Fruit fly (Drosophila melanogaster) whole organism, embryonic: Measurements from ENCODE around the gene CG14220.

ENCODE experiments used
- Atf6 ChIP-seq: fragments of 200-800 bp; sonication (Bioruptor generic); IDR thresholded peaks from 2 replicates; pipeline ENCODE4 v1.3.6; 2022; ENCODE audit warnings: missing biosample characterization, missing genetic modification characterization
- Bdp1 ChIP-seq: fragments of 200-800 bp; sonication (Bioruptor generic); optimal IDR thresholded peaks from 3 replicates; lab custom pipeline; 2016; ENCODE audit warnings: missing biosample characterization, missing genetic modification characterization
- CG10321 ChIP-seq: fragments of 200-800 bp; sonication (Bioruptor generic); IDR thresholded peaks from 2 replicates; pipeline ENCODE4 v1.3.6; 2022; ENCODE audit warnings: missing biosample characterization, missing genetic modification characterization
- CG11456 ChIP-seq: fragments of 200-800 bp; sonication (Bioruptor generic); IDR thresholded peaks from 3 replicates; pipeline ENCODE4 v1.3.6; 2022; ENCODE audit warnings: missing biosample characterization, missing genetic modification characterization
- CG12071 ChIP-seq: fragments of 200-800 bp; sonication (Bioruptor generic); optimal IDR thresholded peaks from 3 replicates; lab custom pipeline; 2018; ENCODE audit warnings: missing biosample characterization, mild to moderate bottlenecking, missing genetic modification characterization
- CG12769 ChIP-seq: fragments of 200-800 bp; sonication (Bioruptor generic); optimal IDR thresholded peaks from 2 replicates; lab custom pipeline; 2019; ENCODE audit warnings: missing biosample characterization, mild to moderate bottlenecking, missing genetic modification characterization, moderate library complexity
- CG13624 ChIP-seq: fragments of 200-800 bp; sonication (Bioruptor generic); optimal IDR thresholded peaks from 2 replicates; lab custom pipeline; 2016; ENCODE audit warnings: missing biosample characterization, missing genetic modification characterization
- CG16863 ChIP-seq: fragments of 200-800 bp; sonication (Bioruptor generic); optimal IDR thresholded peaks from 3 replicates; lab custom pipeline; 2016; ENCODE audit warnings: missing biosample characterization, missing genetic modification characterization
- CG1832 ChIP-seq: fragments of 200-800 bp; sonication (Bioruptor generic); optimal IDR thresholded peaks from 2 replicates; lab custom pipeline; 2017; ENCODE audit warnings: missing biosample characterization, mild to moderate bottlenecking, missing genetic modification characterization, inconsistent platforms
- CG18619 ChIP-seq: fragments of 200-800 bp; sonication (Bioruptor generic); optimal IDR thresholded peaks from 3 replicates; lab custom pipeline; 2017; ENCODE audit warnings: missing biosample characterization, mild to moderate bottlenecking, missing genetic modification characterization
- CG3163 ChIP-seq: fragments of 200-800 bp; sonication (Bioruptor generic); optimal IDR thresholded peaks from 3 replicates; lab custom pipeline; 2016; ENCODE audit warnings: missing biosample characterization, missing genetic modification characterization
- CG4707 ChIP-seq: fragments of 200-800 bp; sonication (Bioruptor generic); optimal IDR thresholded peaks from 2 replicates; lab custom pipeline; 2018; ENCODE audit warnings: missing biosample characterization, mild to moderate bottlenecking, missing genetic modification characterization, moderate library complexity
- CG6254 ChIP-seq: fragments of 200-800 bp; sonication (Bioruptor generic); optimal IDR thresholded peaks from 3 replicates; lab custom pipeline; 2017; ENCODE audit warnings: mild to moderate bottlenecking, missing biosample characterization, missing genetic modification reagents, missing genetic modification characterization
- CG6654 ChIP-seq: fragments of 200-800 bp; sonication (Bioruptor generic); optimal IDR thresholded peaks from 2 replicates; lab custom pipeline; 2017; ENCODE audit warnings: missing biosample characterization, mild to moderate bottlenecking, missing genetic modification characterization
- CG6765 ChIP-seq: fragments of 200-800 bp; sonication (Bioruptor generic); optimal IDR thresholded peaks from 3 replicates; lab custom pipeline; 2017; ENCODE audit warnings: missing biosample characterization, mild to moderate bottlenecking, missing genetic modification characterization
- CG7963 ChIP-seq: fragments of 200-800 bp; sonication (Bioruptor generic); IDR thresholded peaks from 3 replicates; pipeline ENCODE4 v1.3.6; 2022; ENCODE audit warnings: missing biosample characterization, missing genetic modification characterization; ENCODE audit not compliant: partially characterized antibody
- CG7987 ChIP-seq: fragments of 200-800 bp; sonication (Bioruptor generic); optimal IDR thresholded peaks from 2 replicates; lab custom pipeline; 2018; ENCODE audit warnings: missing biosample characterization, mild to moderate bottlenecking, missing genetic modification characterization, moderate library complexity
- CkIIα-i1 ChIP-seq: fragments of 200-800 bp; sonication (Bioruptor generic); IDR thresholded peaks from 2 replicates; pipeline ENCODE4 v1.3.6; 2022; ENCODE audit warnings: missing biosample characterization, missing genetic modification characterization
- CoRest ChIP-seq: fragments of 200-800 bp; sonication (Bioruptor generic); optimal IDR thresholded peaks from 3 replicates; lab custom pipeline; 2018; ENCODE audit warnings: missing biosample characterization, mild to moderate bottlenecking, missing genetic modification characterization, moderate library complexity
- D19A ChIP-seq: fragments of 200-800 bp; optimal IDR thresholded peaks from 3 replicates; lab custom pipeline; 2019; ENCODE audit warnings: missing biosample characterization, mild to moderate bottlenecking, missing genetic modification characterization, moderate library complexity
- D19B ChIP-seq: fragments of 200-800 bp; sonication (Bioruptor generic); optimal IDR thresholded peaks from 2 replicates; lab custom pipeline; 2017; ENCODE audit warnings: missing biosample characterization, mild to moderate bottlenecking, missing genetic modification characterization
- Dll ChIP-seq: fragments of 200-800 bp; sonication (Bioruptor generic); IDR thresholded peaks from 4 replicates; pipeline ENCODE4 v1.3.6; 2022; ENCODE audit warnings: missing biosample characterization, missing genetic modification characterization; ENCODE audit not compliant: partially characterized antibody
- Doc3 ChIP-seq: fragments of 200-800 bp; sonication (Bioruptor generic); IDR thresholded peaks from 3 replicates; pipeline ENCODE4 v1.3.6; 2022; ENCODE audit warnings: missing biosample characterization, missing genetic modification characterization; ENCODE audit not compliant: partially characterized antibody
- E2f1 ChIP-seq: fragments of 200-800 bp; sonication (Bioruptor generic); IDR thresholded peaks from 2 replicates; pipeline ENCODE4 v1.3.6; 2022; ENCODE audit warnings: missing biosample characterization, missing genetic modification characterization
- GATAe ChIP-seq: fragments of 200-800 bp; sonication (Bioruptor generic); conservative IDR thresholded peaks from 2 replicates; pipeline ENCODE4 v1.3.6; 2022; ENCODE audit warnings: missing biosample characterization, missing genetic modification characterization
- Hr3 ChIP-seq: fragments of 200-800 bp; sonication (Bioruptor generic); optimal IDR thresholded peaks from 3 replicates; lab custom pipeline; 2016; ENCODE audit warnings: missing biosample characterization, missing genetic modification characterization
- Hr39 ChIP-seq: fragments of >200 bp; optimal IDR thresholded peaks from 2 replicates; lab custom pipeline; 2017
- Jarid2 ChIP-seq: fragments of 200-800 bp; sonication (Bioruptor generic); optimal IDR thresholded peaks from 3 replicates; lab custom pipeline; 2017; ENCODE audit warnings: mild to moderate bottlenecking, missing biosample characterization, missing genetic modification reagents, missing genetic modification characterization
- Max ChIP-seq: fragments of 200-800 bp; sonication (Bioruptor generic); optimal IDR thresholded peaks from 2 replicates; lab custom pipeline; 2016; ENCODE audit warnings: missing biosample characterization, mild to moderate bottlenecking, missing genetic modification characterization
- Nf-YA ChIP-seq: fragments of 200-800 bp; sonication (Bioruptor generic); IDR thresholded peaks from 2 replicates; pipeline ENCODE4 v1.3.6; 2022; ENCODE audit warnings: missing biosample characterization, missing genetic modification characterization
- Opbp ChIP-seq: fragments of 200-800 bp; sonication (Bioruptor generic); IDR thresholded peaks from 3 replicates; pipeline ENCODE4 v1.3.6; 2022; ENCODE audit warnings: missing biosample characterization, missing genetic modification characterization; ENCODE audit not compliant: partially characterized antibody
- Trl ChIP-seq, 3 experiments: fragments of >200 bp in 2 of 3; fragments of 200-800 bp in 1 of 3; sonication (Bioruptor generic) in 1 of 3; optimal IDR thresholded peaks; 2 replicates in 1 of 3; 3 replicates in 2 of 3; lab custom pipeline; 2016 to 2017; ENCODE audit warnings: missing biosample characterization in 1 of 3, missing genetic modification characterization in 1 of 3
- ato ChIP-seq: fragments of 200-800 bp; sonication (Bioruptor generic); IDR thresholded peaks from 2 replicates; pipeline ENCODE4 v1.3.6; 2022; ENCODE audit warnings: missing biosample characterization, missing genetic modification characterization; ENCODE audit not compliant: partially characterized antibody
- btn ChIP-seq: fragments of 200-800 bp; sonication (Bioruptor generic); optimal IDR thresholded peaks from 2 replicates; lab custom pipeline; 2016; ENCODE audit warnings: missing biosample characterization, missing genetic modification characterization
- dimm ChIP-seq: fragments of 200-800 bp; sonication (Bioruptor generic); IDR thresholded peaks from 2 replicates; pipeline ENCODE4 v1.3.6; 2022; ENCODE audit warnings: missing biosample characterization, missing genetic modification characterization
- disco-r ChIP-seq: fragments of 200-800 bp; sonication (Bioruptor generic); optimal IDR thresholded peaks from 2 replicates; lab custom pipeline; 2016; ENCODE audit warnings: missing biosample characterization, missing genetic modification characterization
- dpn ChIP-seq, 2 experiments: fragments of 200-800 bp; sonication (Bioruptor generic); optimal IDR thresholded peaks; 3 replicates each; lab custom pipeline; 2016; ENCODE audit warnings: missing biosample characterization in 2 of 2, missing genetic modification characterization in 2 of 2
- emc ChIP-seq: fragments of 200-800 bp; sonication (Bioruptor generic); optimal IDR thresholded peaks from 2 replicates; lab custom pipeline; 2016; ENCODE audit warnings: missing biosample characterization, missing genetic modification characterization
- eve ChIP-seq, 2 experiments: fragments of >200 bp; optimal IDR thresholded peaks; 2 replicates each; lab custom pipeline; 2017; ENCODE audit warnings: missing biosample characterization in 2 of 2, missing genetic modification characterization in 2 of 2
- fd102C ChIP-seq: fragments of 200-800 bp; sonication (Bioruptor generic); optimal IDR thresholded peaks from 2 replicates; lab custom pipeline; 2018; ENCODE audit warnings: missing biosample characterization, mild to moderate bottlenecking, missing genetic modification characterization, moderate library complexity
- hth ChIP-seq: fragments of >200 bp; optimal IDR thresholded peaks from 2 replicates; lab custom pipeline; 2017; ENCODE audit warnings: inconsistent platforms
- ken ChIP-seq: fragments of 200-800 bp; sonication (Bioruptor generic); IDR thresholded peaks from 3 replicates; pipeline ENCODE4 v1.3.6; 2022; ENCODE audit warnings: missing biosample characterization, missing genetic modification characterization
- onecut ChIP-seq: fragments of 200-800 bp; sonication (Bioruptor generic); IDR thresholded peaks from 2 replicates; pipeline ENCODE4 v1.3.6; 2022; ENCODE audit warnings: missing biosample characterization, missing genetic modification characterization
- pita ChIP-seq: fragments of 200-800 bp; sonication (Bioruptor generic); optimal IDR thresholded peaks from 2 replicates; lab custom pipeline; 2017; ENCODE audit warnings: missing biosample characterization, mild to moderate bottlenecking, missing genetic modification characterization
- psq ChIP-seq: fragments of 200-800 bp; sonication (Bioruptor generic); optimal IDR thresholded peaks from 2 replicates; lab custom pipeline; 2017; ENCODE audit warnings: missing biosample characterization, missing genetic modification characterization
- sima ChIP-seq: fragments of 200-800 bp; sonication (Bioruptor generic); optimal IDR thresholded peaks from 2 replicates; lab custom pipeline; 2016; ENCODE audit warnings: missing biosample characterization, missing genetic modification characterization
- tio ChIP-seq: fragments of 200-800 bp; sonication (Bioruptor generic); optimal IDR thresholded peaks from 2 replicates; lab custom pipeline; 2017; ENCODE audit warnings: missing biosample characterization, missing genetic modification characterization, inconsistent platforms
- yki ChIP-seq: fragments of >200 bp; optimal IDR thresholded peaks from 3 replicates; lab custom pipeline; 2018
- zf30C ChIP-seq: fragments of 200-800 bp; sonication (Bioruptor generic); optimal IDR thresholded peaks from 3 replicates; lab custom pipeline; 2018; ENCODE audit warnings: missing biosample characterization, mild to moderate bottlenecking, missing genetic modification characterization

The CG14220 gene

dm6 chrX:19597684-19598363 is 3.8 kb downstream of the CG14220 start, which contains the start of gene RpS10b (continued):
- 0 out of 2 replicates have a peak, but pooled peaks have one; percentile 17 for TF ChIP-seq CkIIα-i1 (GFP tag; lab: Robert Waterston, UW)
- TF ChIP-seq Atf6 (GFP tag; lab: Robert Waterston, UW), result peak; percentile 61; the same call in 1 of the 2 replicates
- peak; percentile 89 for TF ChIP-seq Doc3 (GFP tag; lab: Robert Waterston, UW)
- peak; percentile 97 for TF ChIP-seq CG6765 (GFP tag; lab: Kevin White, UChicago)
- peak; percentile 90 for TF ChIP-seq CG6254 (GFP tag; lab: Kevin White, UChicago)
- peak; percentile 84 for TF ChIP-seq sima
- TF ChIP-seq D19A, result peak; percentile 31
- peak; percentile 74; the same call in 1 of the 2 replicates for TF ChIP-seq ato
- TF ChIP-seq CG18619 (GFP tag; lab: Kevin White, UChicago), result peak; percentile 95
- peak; percentile 94 for TF ChIP-seq CG12071
- peak; percentile 70 for TF ChIP-seq E2f1 (GFP tag; lab: Robert Waterston, UW)
- TF ChIP-seq ken (GFP tag; lab: Robert Waterston, UW), result peak; percentile 67
- peak; percentile 88 for TF ChIP-seq Opbp (GFP tag; lab: Robert Waterston, UW)
- TF ChIP-seq CG6654, result peak; percentile 77
- TF ChIP-seq fd102C (GFP tag; lab: Kevin White, UChicago), result peak; percentile 79
- TF ChIP-seq Max (GFP tag; lab: Kevin White, UChicago), result peak; percentile 87
- TF ChIP-seq CG4707 (GFP tag; lab: Kevin White, UChicago), result peak; percentile 90
- TF ChIP-seq dimm, result peak; percentile 46; the same call in 1 of the 2 replicates
- peak; percentile 53 for TF ChIP-seq zf30C (GFP tag; lab: Kevin White, UChicago)
- TF ChIP-seq onecut (GFP tag; lab: Robert Waterston, UW), result peak; percentile 92
- peak; percentile 70 for TF ChIP-seq Nf-YA
- TF ChIP-seq tio (GFP tag; lab: Kevin White, UChicago), result peak; percentile 62
- TF ChIP-seq D19B (GFP tag; lab: Kevin White, UChicago), result peak; percentile 86
- peak; percentile 96 for TF ChIP-seq Dll
- TF ChIP-seq Bdp1 (GFP tag; lab: Kevin White, UChicago), result peak; percentile 80
- TF ChIP-seq CG3163 (GFP tag; lab: Kevin White, UChicago), result peak; percentile 76
- no peak for TF ChIP-seq Hr39 (lab: Kevin White, UChicago)
- TF ChIP-seq dpn (GFP tag; optimal IDR thresholded peaks at IDR 0.05; lab: Kevin White, UChicago), result peak; percentile 58 to 79
- TF ChIP-seq Jarid2 (GFP tag; lab: Kevin White, UChicago), result peak; percentile 82
- peak; percentile 83 for TF ChIP-seq CG16863 (GFP tag; lab: Kevin White, UChicago)
- peak; percentile 90 for TF ChIP-seq btn
- no peak for TF ChIP-seq yki (lab: Kevin White, UChicago)
- peak; percentile 78 for TF ChIP-seq CG12769 (tag; lab: Kevin White, UChicago)
- no peak for TF ChIP-seq Trl (optimal IDR thresholded peaks at IDR 0.05; lab: Kevin White, UChicago)
- TF ChIP-seq Trl (GFP tag; optimal IDR thresholded peaks at IDR 0.05; lab: Kevin White, UChicago), result peak; percentile 82
- peak; percentile 63 for TF ChIP-seq Hr3 (GFP tag; lab: Kevin White, UChicago)
- TF ChIP-seq CG7963 (GFP tag; lab: Robert Waterston, UW), result peak; percentile 78
- 0 out of 2 replicates have a peak, but pooled peaks have one; percentile 25 for TF ChIP-seq CG10321 (GFP tag; lab: Robert Waterston, UW)
- peak; percentile 77 for TF ChIP-seq CoRest (tag; lab: Kevin White, UChicago)
- TF ChIP-seq CG13624, result peak; percentile 90
- TF ChIP-seq CG11456 (GFP tag; lab: Robert Waterston, UW), result peak; percentile 90
- TF ChIP-seq hth (lab: Kevin White, UChicago), result no peak
- peak; percentile 29 for TF ChIP-seq pita
- no peak for TF ChIP-seq CG1832 (GFP tag; lab: Kevin White, UChicago)
- TF ChIP-seq GATAe, result no peak
- peak; percentile 93 for TF ChIP-seq disco-r
- peak; percentile 97 for TF ChIP-seq CG7987 (GFP tag; lab: Kevin White, UChicago)
- peak in 1 of 2 experiments; percentile 96 for TF ChIP-seq eve (GFP tag; optimal IDR thresholded peaks at IDR 0.05; lab: Kevin White, UChicago)
- peak; percentile 84 for TF ChIP-seq emc (GFP tag; lab: Kevin White, UChicago)
- peak; percentile 42 for TF ChIP-seq psq (GFP tag; lab: Kevin White, UChicago)
